Worm (Caenorhabditis elegans) whole organism, young adult: ENCODE data around the gene sdha-1.

Experiments used
- B0261.1 ChIP-seq: sonication (generic microtip); optimal IDR thresholded peaks from 2 replicates; lab custom pipeline; 2016; ENCODE audit warnings: mild to moderate bottlenecking, missing genetic modification characterization, moderate library complexity, missing compliant biosample characterization
- C17E4.6 ChIP-seq: fragments of 200-800 bp; sonication (Bioruptor generic); IDR thresholded peaks from 2 replicates; pipeline ENCODE4 v1.3.6; 2022; ENCODE audit warnings: missing genetic modification reagents, missing genetic modification characterization, missing compliant biosample characterization
- F22D6.2 ChIP-seq: sonication (generic microtip); optimal IDR thresholded peaks from 2 replicates; lab custom pipeline; 2016; ENCODE audit warnings: mild to moderate bottlenecking, missing genetic modification characterization, missing compliant biosample characterization
- F57A8.1 ChIP-seq: fragments of 200-800 bp; sonication (Bioruptor generic); optimal IDR thresholded peaks from 2 replicates; lab custom pipeline; 2018; ENCODE audit warnings: mild to moderate bottlenecking, missing genetic modification characterization, moderate library complexity, missing compliant biosample characterization
- K12H6.12 ChIP-seq: fragments of 200-800 bp; sonication (Bioruptor generic); optimal IDR thresholded peaks from 2 replicates; lab custom pipeline; 2018; ENCODE audit warnings: mild to moderate bottlenecking, missing genetic modification characterization, missing compliant biosample characterization
- T07F8.4 ChIP-seq: sonication (generic microtip); optimal IDR thresholded peaks from 2 replicates; lab custom pipeline; 2016; ENCODE audit warnings: mild to moderate bottlenecking, missing genetic modification characterization, moderate library complexity, missing compliant biosample characterization
- T26A5.8 ChIP-seq: sonication (generic microtip); optimal IDR thresholded peaks from 2 replicates; lab custom pipeline; 2016; ENCODE audit warnings: missing genetic modification characterization, missing compliant biosample characterization
- Y53F4B.3 ChIP-seq: fragments of 200-800 bp; sonication (Bioruptor generic); IDR thresholded peaks from 2 replicates; pipeline ENCODE4 v1.3.6; 2022; ENCODE audit warnings: missing genetic modification reagents, missing genetic modification characterization, missing compliant biosample characterization
- Y53G8AR.9 ChIP-seq: fragments of 200-800 bp; sonication (Bioruptor generic); conservative IDR thresholded peaks from 2 replicates; pipeline ENCODE4 v1.3.6; 2022; ENCODE audit warnings: missing genetic modification reagents, missing genetic modification characterization, missing compliant biosample characterization
- ZK185.1 ChIP-seq: sonication (generic microtip); optimal IDR thresholded peaks from 2 replicates; lab custom pipeline; 2016; ENCODE audit warnings: mild to moderate bottlenecking, missing genetic modification characterization, missing compliant biosample characterization; ENCODE audit not compliant: poor library complexity, severe bottlenecking
- aptf-2 ChIP-seq: fragments of 200-800 bp; sonication (Bioruptor generic); conservative IDR thresholded peaks from 2 replicates; pipeline ENCODE4 v1.3.6; 2022; ENCODE audit warnings: missing genetic modification reagents, missing genetic modification characterization, missing compliant biosample characterization
- attf-3 ChIP-seq: fragments of 200-800 bp; sonication (Bioruptor generic); conservative IDR thresholded peaks from 2 replicates; pipeline ENCODE4 v1.3.6; 2022; ENCODE audit warnings: missing genetic modification reagents, missing genetic modification characterization, missing compliant biosample characterization
- bed-1 ChIP-seq: fragments of 200-800 bp; sonication (Bioruptor generic); IDR thresholded peaks from 2 replicates; pipeline ENCODE4 v1.3.6; 2022; ENCODE audit warnings: missing genetic modification reagents, missing genetic modification characterization, missing compliant biosample characterization
- ceh-27 ChIP-seq: fragments of 200-800 bp; sonication (Bioruptor generic); optimal IDR thresholded peaks from 2 replicates; lab custom pipeline; 2018; ENCODE audit warnings: mild to moderate bottlenecking, missing genetic modification characterization, moderate library complexity, missing compliant biosample characterization
- die-1 ChIP-seq: sonication (generic microtip); optimal IDR thresholded peaks from 2 replicates; lab custom pipeline; 2016; ENCODE audit warnings: missing genotype, mild to moderate bottlenecking, missing genetic modification characterization, missing compliant biosample characterization
- efl-1 ChIP-seq: fragments of 150-350 bp; optimal IDR thresholded peaks from 2 replicates; lab custom pipeline; 2014; ENCODE audit warnings: missing biosample characterization, missing genetic modification reagents, missing genetic modification characterization
- fkh-3 ChIP-seq: sonication (generic microtip); optimal IDR thresholded peaks from 2 replicates; lab custom pipeline; 2016; ENCODE audit warnings: mild to moderate bottlenecking, missing genetic modification characterization, missing compliant biosample characterization
- hlh-26 ChIP-seq: fragments of 200-800 bp; sonication (Bioruptor generic); conservative IDR thresholded peaks from 2 replicates; pipeline ENCODE4 v1.3.6; 2022; ENCODE audit warnings: missing genetic modification reagents, missing genetic modification characterization, missing compliant biosample characterization
- lir-1 ChIP-seq: fragments of 200-800 bp; sonication (Bioruptor generic); conservative IDR thresholded peaks from 2 replicates; pipeline ENCODE4 v1.3.6; 2022; ENCODE audit warnings: missing genetic modification reagents, missing genetic modification characterization, missing compliant biosample characterization
- lsl-1 ChIP-seq: fragments of 200-800 bp; sonication (Bioruptor generic); optimal IDR thresholded peaks from 2 replicates; lab custom pipeline; 2018; ENCODE audit warnings: mild to moderate bottlenecking, missing genetic modification characterization, moderate library complexity, missing compliant biosample characterization
- madf-10 ChIP-seq: sonication (generic microtip); optimal IDR thresholded peaks from 2 replicates; lab custom pipeline; 2016; ENCODE audit warnings: mild to moderate bottlenecking, missing genetic modification characterization, missing compliant biosample characterization
- madf-6 ChIP-seq: fragments of 200-800 bp; sonication (Bioruptor generic); IDR thresholded peaks from 2 replicates; pipeline ENCODE4 v1.3.6; 2022; ENCODE audit warnings: missing genetic modification reagents, missing genetic modification characterization, missing compliant biosample characterization
- madf-8 ChIP-seq: fragments of 200-800 bp; sonication (Bioruptor generic); conservative IDR thresholded peaks from 2 replicates; pipeline ENCODE4 v1.3.6; 2022; ENCODE audit warnings: missing genetic modification reagents, missing genetic modification characterization, missing compliant biosample characterization
- mes-4 ChIP-seq: sonication (generic microtip); optimal IDR thresholded peaks from 2 replicates; lab custom pipeline; 2016; ENCODE audit warnings: missing genotype, missing genetic modification characterization, missing compliant biosample characterization
- mxl-1 ChIP-seq: sonication (generic microtip); optimal IDR thresholded peaks from 2 replicates; lab custom pipeline; 2016; ENCODE audit warnings: missing genetic modification characterization, missing compliant biosample characterization
- nfya-1 ChIP-seq: sonication (generic microtip); optimal IDR thresholded peaks from 2 replicates; lab custom pipeline; 2017; ENCODE audit warnings: antibody characterized with exemption, missing compliant biosample characterization, missing genetic modification characterization, borderline replicate concordance; ENCODE audit not compliant: insufficient read depth
- nhr-120 ChIP-seq: fragments of 200-800 bp; sonication (Bioruptor generic); IDR thresholded peaks from 2 replicates; pipeline ENCODE4 v1.3.6; 2022; ENCODE audit warnings: missing genetic modification characterization, missing compliant biosample characterization
- repo-1 ChIP-seq: sonication (generic microtip); optimal IDR thresholded peaks from 2 replicates; lab custom pipeline; 2017; ENCODE audit warnings: mild to moderate bottlenecking, missing genetic modification characterization, missing compliant biosample characterization
- sdz-38 ChIP-seq: sonication (generic microtip); optimal IDR thresholded peaks from 2 replicates; lab custom pipeline; 2016; ENCODE audit warnings: missing genotype, missing genetic modification characterization, missing compliant biosample characterization
- sptf-2 ChIP-seq: fragments of 200-800 bp; sonication (Bioruptor generic); optimal IDR thresholded peaks from 2 replicates; lab custom pipeline; 2018; ENCODE audit warnings: mild to moderate bottlenecking, missing genetic modification characterization, missing compliant biosample characterization
- tbp1 ChIP-seq: fragments of 200-800 bp; sonication (Bioruptor generic); optimal IDR thresholded peaks from 2 replicates; lab custom pipeline; 2018; ENCODE audit warnings: mild to moderate bottlenecking, missing genetic modification characterization, missing compliant biosample characterization
- tlf-1 ChIP-seq: fragments of 200-800 bp; sonication (Bioruptor generic); optimal IDR thresholded peaks from 2 replicates; lab custom pipeline; 2018; ENCODE audit warnings: mild to moderate bottlenecking, missing genetic modification characterization, missing compliant biosample characterization

sdha-1 gene

DNA sequence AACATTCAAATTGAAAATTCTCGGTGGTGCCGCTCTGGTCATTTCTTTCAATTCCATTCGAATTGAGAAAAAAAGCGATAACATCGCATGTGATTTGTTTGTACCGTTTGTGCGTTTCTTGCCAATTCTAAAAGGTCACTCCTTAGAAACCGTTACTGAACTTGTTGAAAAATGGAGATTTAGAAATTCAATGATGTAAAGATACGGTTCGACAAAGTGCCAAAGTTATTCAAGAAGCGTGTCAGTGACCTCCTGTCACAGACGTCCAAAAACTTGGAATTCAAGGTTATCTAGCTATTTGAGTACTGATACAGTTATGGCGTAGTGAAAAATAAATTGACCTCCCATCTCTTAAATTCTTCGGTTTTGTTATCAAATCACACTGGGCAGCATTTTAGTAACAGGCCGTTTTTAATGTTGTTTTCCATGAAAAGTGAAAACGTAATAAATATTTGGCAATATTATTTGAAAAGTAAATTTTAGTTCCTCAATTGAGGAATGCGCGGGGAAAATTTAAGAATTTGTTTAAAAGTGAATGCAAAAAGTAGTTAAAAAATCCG, 39.1 kb upstream of the sdha-1 start:
- TF ChIP-seq K12H6.12: no peak
- TF ChIP-seq lir-1 (GFP tag; lab: Robert Waterston, UW): no peak
- no peak for TF ChIP-seq ZK185.1 (tag; lab: Kevin White, UChicago)
- TF ChIP-seq nfya-1 (tag; lab: Kevin White, UChicago): no peak
- no peak for TF ChIP-seq C17E4.6 (GFP tag; lab: Robert Waterston, UW)
- TF ChIP-seq repo-1: no peak

DNA sequence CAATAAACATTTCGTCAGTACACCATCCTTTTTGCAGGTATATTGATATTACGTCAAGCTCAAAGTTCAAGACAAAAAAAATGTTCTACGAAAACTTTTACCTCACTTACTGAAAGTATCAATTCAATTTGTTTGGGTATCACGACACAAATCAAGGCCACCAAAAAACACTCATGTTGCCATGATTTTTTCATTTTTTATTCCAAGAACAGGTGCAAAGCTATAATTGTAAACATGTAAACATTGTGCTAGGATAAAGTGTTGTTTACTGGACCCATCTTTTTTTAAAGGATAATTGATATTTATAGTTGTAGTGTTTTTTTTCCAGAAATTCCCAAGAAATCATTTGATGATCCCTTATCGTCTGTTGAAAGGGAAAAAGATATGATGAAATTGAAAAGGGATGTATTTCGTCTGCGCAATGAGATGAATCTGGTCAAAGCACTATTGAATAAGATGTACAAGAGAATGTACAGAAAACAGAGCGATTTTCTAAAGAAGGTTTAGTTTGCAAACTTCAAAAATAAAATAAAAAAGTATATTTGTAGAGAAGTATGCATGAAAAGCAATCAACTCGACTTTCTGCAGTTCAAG, 37.0 kb upstream of the sdha-1 start:
- TF ChIP-seq B0261.1 (no peak), sptf-2 (GFP tag; lab: Kevin White, UChicago) (no peak), efl-1 (GFP tag; lab: Kevin White, UChicago) (no peak), bed-1 (GFP tag; lab: Robert Waterston, UW) (no peak), die-1 (tag; lab: Kevin White, UChicago) (no peak), madf-10 (tag; lab: Kevin White, UChicago) (no peak), lsl-1 (GFP tag; lab: Kevin White, UChicago) (no peak), F22D6.2 (no peak), tlf-1 (GFP tag; lab: Kevin White, UChicago) (no peak), madf-6 (no peak), Y53G8AR.9 (no peak), fkh-3 (tag; lab: Kevin White, UChicago) (no peak), mxl-1 (tag; lab: Kevin White, UChicago) (no peak), F57A8.1 (no peak), T26A5.8 (tag; lab: Kevin White, UChicago) (no peak), ZK185.1 (tag; lab: Kevin White, UChicago) (no peak), nhr-120 (GFP tag; lab: Robert Waterston, UW) (no peak), mes-4 (tag; lab: Kevin White, UChicago) (no peak)

DNA sequence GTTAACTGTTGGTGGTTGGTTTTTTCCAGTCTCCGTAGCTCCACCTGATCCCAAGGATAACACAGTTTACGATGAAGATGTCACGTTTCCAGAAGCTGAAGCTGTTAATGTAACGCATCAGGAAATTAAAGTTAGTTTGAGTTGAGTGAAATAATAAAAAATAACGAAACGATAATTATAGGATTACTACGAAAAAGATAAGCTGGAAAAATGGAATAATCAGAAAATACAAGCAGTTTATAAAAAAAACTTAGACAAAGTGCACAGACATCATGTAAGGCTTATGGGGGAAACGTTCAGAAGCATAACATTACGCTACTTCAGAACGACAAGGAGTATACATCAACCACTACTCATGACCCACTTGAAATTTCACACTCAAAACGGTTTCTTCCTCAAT, 35.6 kb upstream of the sdha-1 start, which contains the start of gene F18E9.8:
F18E9.8 (minus strand) TSS at position 101 of the 400 bp plus-strand sequence.
- TF ChIP-seq tbp1 (GFP tag; lab: Kevin White, UChicago) (no peak), attf-3 (GFP tag; lab: Robert Waterston, UW) (no peak), hlh-26 (no peak), madf-8 (GFP tag; lab: Robert Waterston, UW) (no peak), lsl-1 (GFP tag; lab: Kevin White, UChicago) (no peak), aptf-2 (GFP tag; lab: Robert Waterston, UW) (no peak)

DNA sequence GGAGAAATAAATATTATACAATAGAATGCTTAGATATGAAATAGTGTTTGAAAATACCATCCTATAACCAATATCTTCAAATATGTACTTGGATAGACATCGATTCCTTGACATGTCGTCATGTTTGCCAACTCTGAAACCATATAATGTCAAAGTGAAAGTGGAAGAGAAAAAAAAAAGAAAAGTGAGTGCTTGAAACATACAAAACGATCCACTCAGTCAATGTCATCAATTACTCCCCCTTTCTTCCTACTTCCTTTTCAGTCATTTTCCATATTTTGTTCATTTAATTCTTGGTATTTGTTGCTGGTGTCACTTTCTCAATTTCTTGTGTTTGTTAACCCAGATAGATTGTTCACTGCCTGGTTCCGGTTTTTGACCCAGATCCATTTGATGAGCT, 34.4 kb upstream of the sdha-1 start, which contains the start of gene F18E9.4:
F18E9.4 (plus strand) TSS at position 301 of the 400 bp plus-strand sequence.
- TF ChIP-seq ceh-27 (GFP tag; lab: Kevin White, UChicago) (no peak), sdz-38 (tag; lab: Kevin White, UChicago) (no peak), F57A8.1 (no peak), Y53F4B.3 (GFP tag; lab: Robert Waterston, UW) (no peak), T26A5.8 (tag; lab: Kevin White, UChicago) (no peak), attf-3 (GFP tag; lab: Robert Waterston, UW) (no peak), madf-8 (GFP tag; lab: Robert Waterston, UW) (no peak), madf-10 (tag; lab: Kevin White, UChicago) (no peak), lsl-1 (GFP tag; lab: Kevin White, UChicago) (no peak), T07F8.4 (tag; lab: Kevin White, UChicago) (no peak)
